Worm (Caenorhabditis elegans): ENCODE measurements around the gene aff-1.

ce11 chrII:6842651-6843118 is 20.9 kb downstream of the aff-1 start:
- peak; percentile 31 for TF ChIP-seq ama-1 (optimal IDR thresholded peaks at IDR 0.05)
- peak; percentile 54 for TF ChIP-seq R02D3.7 (tag; optimal IDR thresholded peaks at IDR 0.05)
- peak; percentile 95 for TF ChIP-seq pqm-1 (tag; optimal IDR thresholded peaks at IDR 0.05)

Data from whole organism, L3 larva.